Worm (Caenorhabditis elegans) whole organism, L4 larva: ENCODE measurements around the gene C26F1.3.

Experiments used
- F10B5.3 ChIP-seq: sonication (generic microtip); optimal IDR thresholded peaks from 2 replicates; lab custom pipeline; 2016; ENCODE audit warnings: mild to moderate bottlenecking, missing genetic modification characterization, missing compliant biosample characterization
- F26F4.8 ChIP-seq: fragments of 200-800 bp; sonication (Bioruptor generic); conservative IDR thresholded peaks from 2 replicates; pipeline ENCODE4 v1.3.6; 2022; ENCODE audit warnings: missing genetic modification characterization, missing compliant biosample characterization
- Y5F2A.4 ChIP-seq: fragments of 200-800 bp; sonication (Bioruptor generic); optimal IDR thresholded peaks from 2 replicates; lab custom pipeline; 2018; ENCODE audit warnings: mild to moderate bottlenecking, missing genetic modification characterization, missing compliant biosample characterization
- ZK546.5 ChIP-seq, 2 experiments: sonication (generic microtip); optimal IDR thresholded peaks; 2 replicates each; lab custom pipeline; 2017; ENCODE audit warnings: missing biosample characterization in 2 of 2, missing genetic modification characterization in 2 of 2
- ceh-82 ChIP-seq: sonication (generic microtip); optimal IDR thresholded peaks from 2 replicates; lab custom pipeline; 2017; ENCODE audit warnings: missing biosample characterization, missing genetic modification characterization
- cey-2 ChIP-seq: sonication (generic microtip); optimal IDR thresholded peaks from 3 replicates; lab custom pipeline; 2017; ENCODE audit warnings: missing genetic modification characterization, mild to moderate bottlenecking, missing compliant biosample characterization, antibody characterized with exemption, borderline replicate concordance; ENCODE audit not compliant: insufficient read depth
- ctbp-1 ChIP-seq: fragments of 200-800 bp; sonication (Bioruptor generic); IDR thresholded peaks from 2 replicates; pipeline ENCODE4 v1.3.6; 2022; ENCODE audit warnings: missing genetic modification reagents, missing genetic modification characterization, missing compliant biosample characterization
- daf-16 ChIP-seq, 3 experiments: sonication (generic microtip); optimal IDR thresholded peaks; 2 replicates each; lab custom pipeline; 2016 to 2017; ENCODE audit warnings: missing genetic modification characterization in 3 of 3, missing genetic modification reagents in 3 of 3, mild to moderate bottlenecking in 2 of 3, missing compliant biosample characterization in 2 of 3, missing biosample characterization in 1 of 3, moderate library complexity in 1 of 3
- daf-8 ChIP-seq: fragments of 200-800 bp; sonication (Bioruptor generic); IDR thresholded peaks from 2 replicates; pipeline ENCODE4 v1.3.6; 2022; ENCODE audit warnings: missing genetic modification characterization, missing compliant biosample characterization
- dmd-9 ChIP-seq: fragments of 200-800 bp; sonication (Bioruptor generic); IDR thresholded peaks from 2 replicates; pipeline ENCODE4 v1.3.6; 2022; ENCODE audit warnings: missing genetic modification reagents, missing genetic modification characterization, missing compliant biosample characterization
- dpl-1 ChIP-seq: fragments of 150-350 bp; optimal IDR thresholded peaks from 2 replicates; lab custom pipeline; 2014; ENCODE audit warnings: missing biosample characterization, missing genetic modification reagents, missing genetic modification characterization
- duxl-1 ChIP-seq: sonication (generic microtip); optimal IDR thresholded peaks from 2 replicates; lab custom pipeline; 2016; ENCODE audit warnings: mild to moderate bottlenecking, missing genetic modification characterization, moderate library complexity, missing compliant biosample characterization; ENCODE audit not compliant: poor library complexity
- dve-1 ChIP-seq: sonication (generic microtip); optimal IDR thresholded peaks from 2 replicates; lab custom pipeline; 2017; ENCODE audit warnings: antibody characterized with exemption, mild to moderate bottlenecking, missing genetic modification characterization, missing compliant biosample characterization; ENCODE audit not compliant: insufficient read depth
- egl-27 ChIP-seq: sonication (generic microtip); optimal IDR thresholded peaks from 3 replicates; lab custom pipeline; 2017; ENCODE audit warnings: missing biosample characterization, missing genetic modification reagents, missing genetic modification characterization
- egl-43 ChIP-seq: fragments of 200-800 bp; sonication (Bioruptor generic); IDR thresholded peaks from 2 replicates; pipeline ENCODE4 v1.3.6; 2022; ENCODE audit warnings: missing genetic modification reagents, missing genetic modification characterization, missing compliant biosample characterization
- fkh-10 ChIP-seq: fragments of 150-350 bp; optimal IDR thresholded peaks from 2 replicates; lab custom pipeline; 2014; ENCODE audit warnings: missing biosample characterization, missing genetic modification reagents, missing genetic modification characterization
- hlh-30 ChIP-seq: sonication (generic microtip); optimal IDR thresholded peaks from 2 replicates; lab custom pipeline; 2017; ENCODE audit warnings: antibody characterized with exemption, mild to moderate bottlenecking, missing genetic modification characterization, missing compliant biosample characterization; ENCODE audit not compliant: insufficient read depth
- hmg-1.1 ChIP-seq: fragments of 200-800 bp; sonication (Bioruptor generic); IDR thresholded peaks from 2 replicates; pipeline ENCODE4 v1.3.6; 2022; ENCODE audit warnings: missing genetic modification reagents, missing genetic modification characterization, missing compliant biosample characterization
- lin-1 ChIP-seq: fragments of 200-800 bp; sonication (Bioruptor generic); IDR thresholded peaks from 2 replicates; pipeline ENCODE4 v1.3.6; 2022; ENCODE audit warnings: missing genetic modification reagents, missing genetic modification characterization, missing compliant biosample characterization
- lsy-2 ChIP-seq, 2 experiments: fragments of 150-350 bp in 1 of 2; sonication (generic microtip) in 1 of 2; optimal IDR thresholded peaks; 2 replicates each; lab custom pipeline; 2014 to 2017; ENCODE audit warnings: missing biosample characterization in 2 of 2, missing genetic modification characterization in 2 of 2
- mdl-1 ChIP-seq, 2 experiments: fragments of 150-350 bp in 1 of 2; sonication (generic microtip) in 1 of 2; optimal IDR thresholded peaks; 2 replicates each; lab custom pipeline; 2014 to 2017; ENCODE audit warnings: missing biosample characterization in 2 of 2, missing genetic modification characterization in 2 of 2
- mes-2 ChIP-seq: sonication (generic microtip); optimal IDR thresholded peaks from 2 replicates; lab custom pipeline; 2016; ENCODE audit warnings: missing genotype, mild to moderate bottlenecking, missing genetic modification characterization, missing compliant biosample characterization; ENCODE audit not compliant: poor library complexity, severe bottlenecking
- mxl-2 ChIP-seq: fragments of 200-800 bp; sonication (Bioruptor generic); conservative IDR thresholded peaks from 2 replicates; pipeline ENCODE4 v1.3.6; 2022; ENCODE audit warnings: missing genetic modification reagents, missing genetic modification characterization, missing compliant biosample characterization
- nhr-11 ChIP-seq: fragments of 150-350 bp; optimal IDR thresholded peaks from 2 replicates; lab custom pipeline; 2014; ENCODE audit warnings: missing biosample characterization, missing genetic modification characterization
- nhr-111 ChIP-seq: fragments of 200-800 bp; sonication (Bioruptor generic); optimal IDR thresholded peaks from 2 replicates; lab custom pipeline; 2018; ENCODE audit warnings: mild to moderate bottlenecking, missing genetic modification characterization, missing compliant biosample characterization
- nhr-237 ChIP-seq: sonication (generic microtip); optimal IDR thresholded peaks from 2 replicates; lab custom pipeline; 2017; ENCODE audit warnings: missing biosample characterization, missing genetic modification characterization
- nhr-28 ChIP-seq: fragments of 150-350 bp; optimal IDR thresholded peaks from 2 replicates; lab custom pipeline; 2014; ENCODE audit warnings: missing biosample characterization, missing genetic modification characterization
- pha-4 ChIP-seq, 2 experiments: fragments of 150-350 bp in 1 of 2; fragments of 200-800 bp in 1 of 2; sonication (Bioruptor generic) in 1 of 2; IDR thresholded peaks in 1 of 2; optimal IDR thresholded peaks in 1 of 2; 2 replicates each; pipeline versions ENCODE4 v1.3.6 to Lab custom; 2014 to 2022; ENCODE audit warnings: missing genetic modification characterization in 2 of 2, missing genetic modification reagents in 2 of 2, missing biosample characterization in 1 of 2, missing compliant biosample characterization in 1 of 2
- php-3 ChIP-seq: fragments of 200-800 bp; sonication (Bioruptor generic); IDR thresholded peaks from 2 replicates; pipeline ENCODE4 v1.3.6; 2022; ENCODE audit warnings: missing genetic modification reagents, missing genetic modification characterization, missing compliant biosample characterization
- saeg-2 ChIP-seq: fragments of 200-800 bp; sonication (Bioruptor generic); IDR thresholded peaks from 2 replicates; pipeline ENCODE4 v1.3.6; 2022; ENCODE audit warnings: missing genetic modification reagents, missing genetic modification characterization, missing compliant biosample characterization
- sdz-12 ChIP-seq: fragments of 200-800 bp; sonication (Bioruptor generic); optimal IDR thresholded peaks from 2 replicates; lab custom pipeline; 2018; ENCODE audit warnings: mild to moderate bottlenecking, missing genetic modification characterization, missing compliant biosample characterization
- set-16 ChIP-seq: fragments of 200-800 bp; sonication (Bioruptor generic); IDR thresholded peaks from 2 replicates; pipeline ENCODE4 v1.3.6; 2022; ENCODE audit warnings: missing genetic modification reagents, missing genetic modification characterization, missing compliant biosample characterization
- snpc-1.2 ChIP-seq: fragments of 200-800 bp; sonication (Bioruptor generic); IDR thresholded peaks from 2 replicates; pipeline ENCODE4 v1.3.6; 2022; ENCODE audit warnings: missing genetic modification reagents, missing genetic modification characterization, missing compliant biosample characterization
- snpc-4 ChIP-seq: fragments of 150-350 bp; optimal IDR thresholded peaks from 2 replicates; lab custom pipeline; 2014; ENCODE audit warnings: missing biosample characterization, missing genetic modification characterization
- spr-1 ChIP-seq: sonication (generic microtip); optimal IDR thresholded peaks from 2 replicates; lab custom pipeline; 2016; ENCODE audit warnings: mild to moderate bottlenecking, missing genetic modification characterization, missing compliant biosample characterization
- spr-3 ChIP-seq: fragments of 200-800 bp; sonication (Bioruptor generic); optimal IDR thresholded peaks from 2 replicates; lab custom pipeline; 2018; ENCODE audit warnings: mild to moderate bottlenecking, missing genetic modification characterization, missing compliant biosample characterization
- unc-62 ChIP-seq, 3 experiments: fragments of 150-350 bp in 1 of 3; sonication (generic microtip); optimal IDR thresholded peaks in 2 of 3; peaks in 1 of 3; 1 replicate in 1 of 3; 2 replicates in 2 of 3; lab custom pipeline; 2014 to 2017; ENCODE audit warnings: missing biosample characterization in 3 of 3, missing genetic modification characterization in 3 of 3, missing genetic modification reagents in 3 of 3, missing genotype in 1 of 3
- ztf-11 ChIP-seq: fragments of 150-350 bp; optimal IDR thresholded peaks from 2 replicates; lab custom pipeline; 2014; ENCODE audit warnings: missing biosample characterization, missing genetic modification characterization

The C26F1.3 gene

ce11 chrV:7786639-7787038 lies 9.5 kb downstream of the C26F1.3 start (continued):
- TF ChIP-seq cey-2 (tag; lab: Kevin White, UChicago) (no peak), ceh-82 (tag; lab: Kevin White, UChicago) (no peak), mxl-2 (GFP tag; lab: Robert Waterston, UW) (no peak), ctbp-1 (GFP tag; lab: Robert Waterston, UW) (no peak), hlh-30 (peak; percentile 57), php-3 (no peak), daf-8 (GFP tag; lab: Robert Waterston, UW) (no peak), F26F4.8 (GFP tag; lab: Robert Waterston, UW) (no peak), spr-3 (GFP tag; lab: Kevin White, UChicago) (no peak)

- no peak for TF ChIP-seq egl-43 (GFP tag; lab: Robert Waterston, UW)
- no peak for TF ChIP-seq dve-1 (tag; lab: Kevin White, UChicago)
- no peak for TF ChIP-seq F10B5.3 (tag; lab: Kevin White, UChicago)
- no peak for TF ChIP-seq saeg-2 (GFP tag; lab: Robert Waterston, UW)
- no peak for TF ChIP-seq snpc-1.2 (GFP tag; lab: Robert Waterston, UW)
- no peak for TF ChIP-seq egl-27
- TF ChIP-seq dpl-1 (GFP tag; lab: Kevin White, UChicago): no peak
- no peak for TF ChIP-seq dmd-9
- TF ChIP-seq nhr-11 (tag; lab: Kevin White, UChicago): no peak
Observed at ce11 chrV:7793067-7793466, 16.0 kb downstream of the C26F1.3 start, which contains the start of gene flp-21. Gene flp-21, plus strand, starts transcription at chrV:7793367.

ce11 chrV:7798079-7798478 lies 21.0 kb downstream of the C26F1.3 start, which contains the start of gene ZK742.7:
Gene ZK742.7, plus strand, starts transcription at chrV:7798379.
- TF ChIP-seq snpc-1.2 (GFP tag; lab: Robert Waterston, UW): no peak

- no peak for TF ChIP-seq sdz-12 (GFP tag; lab: Kevin White, UChicago)
- no peak for TF ChIP-seq ceh-82 (tag; lab: Kevin White, UChicago)
- TF ChIP-seq set-16: no peak
- no peak for TF ChIP-seq lsy-2 (tag; optimal IDR thresholded peaks at IDR 0.05; lab: Kevin White, UChicago)
- TF ChIP-seq, all 104 proteins: peak for 0
Observed at ce11 chrV:7803563-7803962, 26.5 kb downstream of the C26F1.3 start.

- TF ChIP-seq egl-27: no peak
- TF ChIP-seq mes-2 (tag; lab: Kevin White, UChicago): peak; percentile 14
- peak; percentile 61 for TF ChIP-seq nhr-28 (tag; lab: Kevin White, UChicago)
- no peak for TF ChIP-seq dmd-9
- no peak for TF ChIP-seq pha-4 (GFP tag; IDR thresholded peaks at IDR 0.05; lab: Robert Waterston, UW)
- TF ChIP-seq pha-4 (tag; optimal IDR thresholded peaks at IDR 0.05; lab: Kevin White, UChicago): peak; percentile 76
- peak; percentile 40 for TF ChIP-seq nhr-11 (tag; lab: Kevin White, UChicago)
- TF ChIP-seq Y5F2A.4 (GFP tag; lab: Kevin White, UChicago): no peak
- TF ChIP-seq daf-16 (GFP tag; optimal IDR thresholded peaks at IDR 0.05; lab: Kevin White, UChicago): peak in 1 of 2 experiments; percentile 69
- peak; percentile 81 for TF ChIP-seq daf-16 (tag; optimal IDR thresholded peaks at IDR 0.05; lab: Kevin White, UChicago)
- TF ChIP-seq duxl-1 (tag; lab: Kevin White, UChicago): peak; percentile 12
- no peak for TF ChIP-seq ztf-11
- TF ChIP-seq F10B5.3 (tag; lab: Kevin White, UChicago): no peak
- TF ChIP-seq snpc-4: no peak
- peak; percentile 8 for TF ChIP-seq fkh-10 (GFP tag; lab: Kevin White, UChicago)
- no peak for TF ChIP-seq nhr-111
- TF ChIP-seq nhr-237: no peak
- peak; percentile 50 for TF ChIP-seq dpl-1 (GFP tag; lab: Kevin White, UChicago)
- no peak for TF ChIP-seq mxl-2 (GFP tag; lab: Robert Waterston, UW)
- no peak for TF ChIP-seq spr-1 (tag; lab: Kevin White, UChicago)
- peak; percentile 93 for TF ChIP-seq hlh-30
- peak; percentile 46 to 80 for TF ChIP-seq mdl-1 (tag; optimal IDR thresholded peaks at IDR 0.05; lab: Kevin White, UChicago)
- TF ChIP-seq unc-62 (GFP tag; optimal IDR thresholded peaks at IDR 0.05 in 1 of 2; lab: Kevin White, UChicago): peak in 1 of 2 experiments; percentile 98
- TF ChIP-seq unc-62 (tag; optimal IDR thresholded peaks at IDR 0.05; lab: Kevin White, UChicago): no peak
- no peak for TF ChIP-seq lin-1 (GFP tag; lab: Robert Waterston, UW)
- TF ChIP-seq hmg-1.1 (GFP tag; lab: Robert Waterston, UW): peak; percentile 38; the same call in 1 of the 2 replicates
- TF ChIP-seq ZK546.5 (tag; optimal IDR thresholded peaks at IDR 0.05; lab: Kevin White, UChicago): no peak
Observed at ce11 chrV:7804064-7804800, 27.1 kb downstream of the C26F1.3 start, which contains the start of gene uvs-1. Gene uvs-1, minus strand, starts transcription at chrV:7804208.
